Worm (Caenorhabditis elegans) whole organism, late embryonic: ENCODE data around the gene gss-1.

Experiments
- ceh-9 ChIP-seq: sonication (generic microtip); optimal IDR thresholded peaks from 2 replicates; lab custom pipeline; 2016; ENCODE audit warnings: mild to moderate bottlenecking, missing genetic modification characterization, inconsistent platforms, missing compliant biosample characterization
- dmd-4 ChIP-seq: sonication (generic microtip); optimal IDR thresholded peaks from 2 replicates; lab custom pipeline; 2016; ENCODE audit warnings: borderline replicate concordance, missing genetic modification characterization, missing compliant biosample characterization
- ets-4 ChIP-seq: sonication (generic microtip); optimal IDR thresholded peaks from 2 replicates; lab custom pipeline; 2016; ENCODE audit warnings: missing genetic modification characterization, missing compliant biosample characterization
- nhr-11 ChIP-seq: fragments of 150-350 bp; optimal IDR thresholded peaks from 2 replicates; lab custom pipeline; 2014; ENCODE audit warnings: missing biosample characterization, missing genetic modification characterization
- pha-2 ChIP-seq: sonication (generic microtip); optimal IDR thresholded peaks from 2 replicates; lab custom pipeline; 2017; ENCODE audit warnings: mild to moderate bottlenecking, missing genetic modification characterization, missing compliant biosample characterization
- pha-4 ChIP-seq: fragments of 150-350 bp; optimal IDR thresholded peaks from 2 replicates; lab custom pipeline; 2018; ENCODE audit warnings: missing biosample characterization, missing genetic modification reagents, missing genetic modification characterization
- pqm-1 ChIP-seq: sonication (generic microtip); optimal IDR thresholded peaks from 2 replicates; lab custom pipeline; 2016; ENCODE audit warnings: missing genetic modification characterization, missing compliant biosample characterization
- sdc-2 ChIP-seq: sonication (generic microtip); optimal IDR thresholded peaks from 2 replicates; lab custom pipeline; 2016; ENCODE audit warnings: missing genotype, missing genetic modification characterization, missing compliant biosample characterization
- sox-4 ChIP-seq: sonication (generic microtip); optimal IDR thresholded peaks from 2 replicates; lab custom pipeline; 2017; ENCODE audit warnings: mild to moderate bottlenecking, missing genetic modification characterization, inconsistent platforms, missing compliant biosample characterization
- unc-3 ChIP-seq, 2 experiments: fragments of 200-800 bp in 1 of 2; sonication (Bioruptor generic) in 1 of 2; sonication (generic microtip) in 1 of 2; conservative IDR thresholded peaks in 1 of 2; optimal IDR thresholded peaks in 1 of 2; 2 replicates each; pipeline versions ENCODE4 v1.3.6 to Lab custom; 2016 to 2022; ENCODE audit warnings: missing compliant biosample characterization in 2 of 2, missing genetic modification characterization in 2 of 2, missing genetic modification reagents in 1 of 2

DNA sequence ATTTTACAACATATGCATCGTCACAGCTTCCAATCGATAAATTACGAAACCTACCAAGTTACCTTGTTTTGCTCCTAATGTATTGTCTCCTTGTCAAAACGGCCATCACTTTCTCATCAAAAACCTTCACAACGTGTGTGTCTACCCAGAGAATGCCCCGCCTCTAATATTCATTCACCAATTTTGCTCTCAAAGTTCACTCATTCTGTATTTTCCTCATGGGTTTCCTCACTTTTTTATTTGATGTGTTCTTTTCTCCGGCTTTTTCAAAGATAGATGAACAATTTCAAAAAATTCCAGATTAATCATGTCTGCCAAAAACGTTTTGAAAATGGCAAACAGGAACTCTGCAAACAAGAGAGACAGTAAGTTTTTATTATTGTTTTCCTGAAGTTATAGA, 31.0 kb downstream of the gss-1 start, which contains the start of gene C06C3.7:
- no peak for TF ChIP-seq pha-4 (tag; lab: Kevin White, UChicago)
- no peak for TF ChIP-seq sdc-2 (tag; lab: Kevin White, UChicago)
- no peak for TF ChIP-seq ceh-9 (tag; lab: Kevin White, UChicago)
- TF ChIP-seq nhr-11 (tag; lab: Kevin White, UChicago): no peak
- TF ChIP-seq sox-4: no peak
- TF ChIP-seq pha-2 (tag; lab: Kevin White, UChicago): no peak
- no peak for TF ChIP-seq ets-4 (tag; lab: Kevin White, UChicago)
- no peak for TF ChIP-seq pqm-1 (tag; lab: Kevin White, UChicago)
- TF ChIP-seq unc-3 (GFP tag; conservative IDR thresholded peaks at IDR 0.05; lab: Robert Waterston, UW): no peak
- TF ChIP-seq unc-3 (tag; optimal IDR thresholded peaks at IDR 0.05; lab: Kevin White, UChicago): no peak
- TF ChIP-seq dmd-4: no peak
